Worm (Caenorhabditis elegans) whole organism, midembryonic: ENCODE results near the gene Y16E11A.4.

Experiments used
- T22C8.4 ChIP-seq: fragments of 200-800 bp; sonication (Bioruptor generic); IDR thresholded peaks from 2 replicates; pipeline ENCODE4 v1.3.6; 2022; ENCODE audit warnings: missing genetic modification characterization, missing compliant biosample characterization
- cog-1 ChIP-seq: sonication (generic microtip); optimal IDR thresholded peaks from 2 replicates; lab custom pipeline; 2016; ENCODE audit warnings: missing genetic modification characterization, missing compliant biosample characterization
- flt-1 ChIP-seq: fragments of 200-800 bp; sonication (Bioruptor generic); IDR thresholded peaks from 2 replicates; pipeline ENCODE4 v1.3.6; 2022; ENCODE audit warnings: missing genetic modification characterization, missing compliant biosample characterization
- klf-2 ChIP-seq: fragments of 200-800 bp; sonication (Bioruptor generic); conservative IDR thresholded peaks from 2 replicates; pipeline ENCODE4 v1.3.6; 2022; ENCODE audit warnings: missing genetic modification reagents, missing genetic modification characterization, missing compliant biosample characterization
- med-1 ChIP-seq: sonication (generic microtip); optimal IDR thresholded peaks from 2 replicates; lab custom pipeline; 2017; ENCODE audit warnings: missing genetic modification characterization, mild to moderate bottlenecking, missing compliant biosample characterization, antibody characterized with exemption, missing genetic modification reagents; ENCODE audit not compliant: insufficient read depth
- ref-1 ChIP-seq: fragments of 200-800 bp; sonication (Bioruptor generic); conservative IDR thresholded peaks from 2 replicates; pipeline ENCODE4 v1.3.6; 2022; ENCODE audit warnings: missing genetic modification reagents, missing genetic modification characterization, missing compliant biosample characterization
- tab-1 ChIP-seq: fragments of 200-800 bp; sonication (Bioruptor generic); IDR thresholded peaks from 2 replicates; pipeline ENCODE4 v1.3.6; 2022; ENCODE audit warnings: missing genetic modification characterization, missing compliant biosample characterization
- ztf-23 ChIP-seq: fragments of 200-800 bp; sonication (Bioruptor generic); IDR thresholded peaks from 2 replicates; pipeline ENCODE4 v1.3.6; 2022; ENCODE audit warnings: missing genetic modification reagents, missing genetic modification characterization, missing compliant biosample characterization
- ztf-29 ChIP-seq: fragments of 200-800 bp; sonication (Bioruptor generic); IDR thresholded peaks from 2 replicates; pipeline ENCODE4 v1.3.6; 2022; ENCODE audit warnings: missing genetic modification reagents, missing genetic modification characterization, missing compliant biosample characterization

Gene Y16E11A.4

DNA sequence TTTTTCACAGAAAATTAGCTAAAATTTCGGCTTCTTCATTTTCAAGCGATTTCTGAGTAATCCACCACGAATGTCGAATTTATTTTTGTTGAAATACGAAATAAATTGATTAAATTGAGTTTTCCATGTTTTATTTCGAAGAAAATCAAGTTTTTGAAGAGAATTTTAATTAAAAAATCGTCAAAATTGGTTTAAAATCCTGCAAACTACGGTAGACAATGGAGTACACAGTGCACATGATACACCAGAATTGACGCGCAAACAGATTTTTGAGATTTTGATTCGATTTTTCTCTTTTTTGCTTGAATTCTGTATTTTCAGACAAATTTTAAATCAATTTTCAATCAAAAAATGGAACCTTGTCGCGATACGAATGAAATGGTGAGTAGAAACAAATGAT, 46.2 kb downstream of the Y16E11A.4 start, which contains the start of gene F59H6.14:
F59H6.14 (plus strand) TSS at position 301 of the 400 bp plus-strand sequence.
- TF ChIP-seq cog-1 (no peak), klf-2 (GFP tag; lab: Robert Waterston, UW) (no peak), med-1 (GFP tag; lab: Kevin White, UChicago) (no peak), T22C8.4 (GFP tag; lab: Robert Waterston, UW) (no peak), ztf-23 (GFP tag; lab: Robert Waterston, UW) (no peak), ztf-29 (GFP tag; lab: Robert Waterston, UW) (no peak), tab-1 (GFP tag; lab: Robert Waterston, UW) (no peak), flt-1 (GFP tag; lab: Robert Waterston, UW) (no peak), ref-1 (no peak)
